Fruit fly (Drosophila melanogaster) whole organism, pupa: Measurements from ENCODE around the gene Rai1.

ENCODE experiments used
- CG10348 ChIP-seq: fragments of 200-800 bp; sonication (Bioruptor generic); IDR thresholded peaks from 2 replicates; pipeline ENCODE4 v1.3.6; 2022; ENCODE audit warnings: missing biosample characterization, missing genetic modification characterization
- CG12605 ChIP-seq: fragments of 200-800 bp; sonication (Bioruptor generic); IDR thresholded peaks from 2 replicates; pipeline ENCODE4 v1.3.6; 2022; ENCODE audit warnings: missing biosample characterization, missing genetic modification characterization
- CG13204 ChIP-seq: fragments of 200-800 bp; sonication (Bioruptor generic); optimal IDR thresholded peaks from 2 replicates; lab custom pipeline; 2018; ENCODE audit warnings: missing biosample characterization, mild to moderate bottlenecking, missing genetic modification characterization, moderate library complexity
- CG14655 ChIP-seq: fragments of 200-800 bp; sonication (Bioruptor generic); optimal IDR thresholded peaks from 3 replicates; lab custom pipeline; 2017; ENCODE audit warnings: mild to moderate bottlenecking, missing biosample characterization, missing genetic modification reagents, missing genetic modification characterization
- CG15710 ChIP-seq: fragments of 200-800 bp; sonication (Bioruptor generic); optimal IDR thresholded peaks from 2 replicates; lab custom pipeline; 2018; ENCODE audit warnings: missing biosample characterization, mild to moderate bottlenecking, missing genetic modification characterization, moderate library complexity
- CG17806 ChIP-seq: fragments of 200-800 bp; sonication (Bioruptor generic); optimal IDR thresholded peaks from 2 replicates; lab custom pipeline; 2018; ENCODE audit warnings: missing biosample characterization, mild to moderate bottlenecking, missing genetic modification characterization, moderate library complexity
- CG32121 ChIP-seq: fragments of 200-800 bp; sonication (Bioruptor generic); IDR thresholded peaks from 2 replicates; pipeline ENCODE4 v1.3.6; 2022; ENCODE audit warnings: missing biosample characterization, missing genetic modification characterization
- CG34367 ChIP-seq: fragments of 200-800 bp; sonication (Bioruptor generic); optimal IDR thresholded peaks from 2 replicates; lab custom pipeline; 2018; ENCODE audit warnings: missing biosample characterization, mild to moderate bottlenecking, missing genetic modification characterization
- CG4496 ChIP-seq: fragments of 200-800 bp; sonication (Bioruptor generic); IDR thresholded peaks from 3 replicates; pipeline ENCODE4 v1.3.6; 2022; ENCODE audit warnings: missing biosample characterization, missing genetic modification characterization
- CG8159 ChIP-seq: fragments of 200-800 bp; sonication (Bioruptor generic); optimal IDR thresholded peaks from 3 replicates; lab custom pipeline; 2018; ENCODE audit warnings: missing biosample characterization, mild to moderate bottlenecking, missing genetic modification characterization, moderate library complexity
- CG8301 ChIP-seq: fragments of 200-800 bp; sonication (Bioruptor generic); optimal IDR thresholded peaks from 2 replicates; lab custom pipeline; 2018; ENCODE audit warnings: missing biosample characterization, mild to moderate bottlenecking, missing genetic modification characterization
- CG9948 ChIP-seq: fragments of 200-800 bp; sonication (Bioruptor generic); optimal IDR thresholded peaks from 2 replicates; lab custom pipeline; 2018; ENCODE audit warnings: missing biosample characterization, mild to moderate bottlenecking, missing genetic modification characterization, moderate library complexity
- D1 ChIP-seq: fragments of 200-800 bp; sonication (Bioruptor generic); optimal IDR thresholded peaks from 2 replicates; lab custom pipeline; 2018; ENCODE audit warnings: missing biosample characterization, mild to moderate bottlenecking, missing genetic modification characterization, moderate library complexity
- EcR ChIP-seq: fragments of 200-800 bp; sonication (Bioruptor generic); optimal IDR thresholded peaks from 3 replicates; lab custom pipeline; 2019; ENCODE audit warnings: missing biosample characterization, missing genetic modification characterization, mild to moderate bottlenecking, moderate library complexity, missing genetic modification reagents
- Ets98B ChIP-seq: fragments of 200-800 bp; sonication (Bioruptor generic); IDR thresholded peaks from 2 replicates; pipeline ENCODE4 v1.3.6; 2022; ENCODE audit warnings: missing biosample characterization, missing genetic modification characterization
- Pif1A ChIP-seq: fragments of 200-800 bp; sonication (Bioruptor generic); optimal IDR thresholded peaks from 3 replicates; lab custom pipeline; 2016; ENCODE audit warnings: missing biosample characterization, missing genetic modification characterization
- Pif1B ChIP-seq: fragments of 200-800 bp; sonication (Bioruptor generic); optimal IDR thresholded peaks from 3 replicates; lab custom pipeline; 2016; ENCODE audit warnings: missing biosample characterization, missing genetic modification characterization
- Snoo ChIP-seq: fragments of 200-800 bp; sonication (Bioruptor generic); optimal IDR thresholded peaks from 3 replicates; lab custom pipeline; 2017; ENCODE audit warnings: missing biosample characterization, mild to moderate bottlenecking, missing genetic modification characterization, inconsistent platforms
- fd96Ca ChIP-seq: fragments of 200-800 bp; sonication (Bioruptor generic); IDR thresholded peaks from 3 replicates; pipeline ENCODE4 v1.3.6; 2022; ENCODE audit warnings: missing biosample characterization, missing genetic modification characterization
- gl ChIP-seq: fragments of 200-800 bp; sonication (Bioruptor generic); optimal IDR thresholded peaks from 2 replicates; lab custom pipeline; 2018; ENCODE audit warnings: missing biosample characterization, mild to moderate bottlenecking, missing genetic modification characterization
- rn ChIP-seq: fragments of 200-800 bp; sonication (Bioruptor generic); IDR thresholded peaks from 2 replicates; pipeline ENCODE4 v1.3.6; 2022; ENCODE audit warnings: missing biosample characterization, missing genetic modification characterization

Gene Rai1

dm6 chrX:16821216-16821615 is 18.1 kb upstream of the Rai1 start:
- TF ChIP-seq CG4496, result peak; percentile 61; the same call in 2 of the 3 replicates
- TF ChIP-seq CG8301 (tag; lab: Kevin White, UChicago), result peak; percentile 29
- peak; percentile 31 for TF ChIP-seq Pif1A (GFP tag; lab: Kevin White, UChicago)
- 0 out of 3 replicates have a peak, but pooled peaks have one; percentile 14 for TF ChIP-seq fd96Ca (GFP tag; lab: Robert Waterston, UW)
- peak; percentile 66 for TF ChIP-seq CG32121 (GFP tag; lab: Robert Waterston, UW)
- TF ChIP-seq CG9948, result no peak
- TF ChIP-seq Snoo (tag; lab: Kevin White, UChicago), result no peak
- peak; percentile 36 for TF ChIP-seq CG14655 (GFP tag; lab: Kevin White, UChicago)
- peak; percentile 4 for TF ChIP-seq CG17806 (tag; lab: Kevin White, UChicago)

- TF ChIP-seq D1 (tag; lab: Kevin White, UChicago) (no peak), Snoo (tag; lab: Kevin White, UChicago) (no peak), CG17806 (tag; lab: Kevin White, UChicago) (no peak), EcR (no peak), CG9948 (no peak), CG32121 (GFP tag; lab: Robert Waterston, UW) (no peak), CG12605 (GFP tag; lab: Robert Waterston, UW) (no peak), CG4496 (no peak), Pif1B (GFP tag; lab: Kevin White, UChicago) (no peak), CG8159 (no peak), CG8301 (tag; lab: Kevin White, UChicago) (no peak), gl (tag; lab: Kevin White, UChicago) (no peak), CG10348 (GFP tag; lab: Robert Waterston, UW) (no peak), CG13204 (no peak), rn (GFP tag; lab: Robert Waterston, UW) (no peak), Ets98B (GFP tag; lab: Robert Waterston, UW) (no peak), fd96Ca (GFP tag; lab: Robert Waterston, UW) (no peak), CG14655 (GFP tag; lab: Kevin White, UChicago) (no peak)
Measured at dm6 chrX:16820665-16821064, 17.5 kb upstream of the Rai1 start.

dm6 chrX:16818186-16818585 is 15.0 kb upstream of the Rai1 start:
- TF ChIP-seq CG10348 (GFP tag; lab: Robert Waterston, UW), result no peak
- no peak for TF ChIP-seq fd96Ca (GFP tag; lab: Robert Waterston, UW)
- no peak for TF ChIP-seq gl (tag; lab: Kevin White, UChicago)
- TF ChIP-seq rn (GFP tag; lab: Robert Waterston, UW), result no peak
- no peak for TF ChIP-seq D1 (tag; lab: Kevin White, UChicago)
- no peak for TF ChIP-seq Snoo (tag; lab: Kevin White, UChicago)
- TF ChIP-seq CG17806 (tag; lab: Kevin White, UChicago), result no peak
- TF ChIP-seq CG4496, result no peak
- no peak for TF ChIP-seq Pif1B (GFP tag; lab: Kevin White, UChicago)
- no peak for TF ChIP-seq Pif1A (GFP tag; lab: Kevin White, UChicago)
- TF ChIP-seq CG34367, result no peak
- no peak for TF ChIP-seq CG15710 (tag; lab: Kevin White, UChicago)
- no peak for TF ChIP-seq CG32121 (GFP tag; lab: Robert Waterston, UW)
- no peak for TF ChIP-seq EcR
- TF ChIP-seq CG13204, result no peak
- no peak for TF ChIP-seq CG12605 (GFP tag; lab: Robert Waterston, UW)
- TF ChIP-seq, all 21 proteins: peak for 0

- TF ChIP-seq CG32121 (GFP tag; lab: Robert Waterston, UW) (no peak), Snoo (tag; lab: Kevin White, UChicago) (no peak), CG4496 (no peak), Pif1B (GFP tag; lab: Kevin White, UChicago) (no peak), D1 (tag; lab: Kevin White, UChicago) (no peak), CG17806 (tag; lab: Kevin White, UChicago) (no peak), CG14655 (GFP tag; lab: Kevin White, UChicago) (no peak), CG8301 (tag; lab: Kevin White, UChicago) (no peak)
- TF ChIP-seq, all 21 proteins: peak for 0
Measured at dm6 chrX:16816500-16816899, 13.4 kb upstream of the Rai1 start.

- no peak for TF ChIP-seq D1 (tag; lab: Kevin White, UChicago)
- TF ChIP-seq gl (tag; lab: Kevin White, UChicago), result no peak
- no peak for TF ChIP-seq rn (GFP tag; lab: Robert Waterston, UW)
- no peak for TF ChIP-seq CG9948
- peak; percentile 45; the same call in 1 of the 2 replicates for TF ChIP-seq CG12605 (GFP tag; lab: Robert Waterston, UW)
- TF ChIP-seq Pif1B (GFP tag; lab: Kevin White, UChicago), result peak; percentile 11
- TF ChIP-seq CG34367, result no peak
- TF ChIP-seq CG4496, result peak; percentile 47; the same call in 2 of the 3 replicates
- TF ChIP-seq Pif1A (GFP tag; lab: Kevin White, UChicago), result no peak
- peak; percentile 19 for TF ChIP-seq CG17806 (tag; lab: Kevin White, UChicago)
- peak; percentile 25 for TF ChIP-seq Snoo (tag; lab: Kevin White, UChicago)
- peak; percentile 62 for TF ChIP-seq CG14655 (GFP tag; lab: Kevin White, UChicago)
- TF ChIP-seq EcR, result no peak
- TF ChIP-seq CG15710 (tag; lab: Kevin White, UChicago), result peak; percentile 18
- TF ChIP-seq CG8301 (tag; lab: Kevin White, UChicago), result peak; percentile 28
- TF ChIP-seq CG8159, result peak; percentile 59
- no peak for TF ChIP-seq fd96Ca (GFP tag; lab: Robert Waterston, UW)
- no peak for TF ChIP-seq CG10348 (GFP tag; lab: Robert Waterston, UW)
- TF ChIP-seq CG32121 (GFP tag; lab: Robert Waterston, UW), result peak; percentile 64; the same call in 1 of the 2 replicates
- TF ChIP-seq CG13204, result peak; percentile 2
- peak; percentile 34 for TF ChIP-seq Ets98B (GFP tag; lab: Robert Waterston, UW)
Measured at dm6 chrX:16815168-16815567, 12.0 kb upstream of the Rai1 start.

- TF ChIP-seq CG32121 (GFP tag; lab: Robert Waterston, UW), result peak; percentile 12; the same call in 1 of the 2 replicates
- no peak for TF ChIP-seq Pif1B (GFP tag; lab: Kevin White, UChicago)
- TF ChIP-seq CG34367, result no peak
- peak; percentile 28 for TF ChIP-seq CG8159
- TF ChIP-seq Ets98B (GFP tag; lab: Robert Waterston, UW), result 0 out of 2 replicates have a peak, but pooled peaks have one; percentile 14
- no peak for TF ChIP-seq D1 (tag; lab: Kevin White, UChicago)
- no peak for TF ChIP-seq CG13204
- TF ChIP-seq CG8301 (tag; lab: Kevin White, UChicago), result peak; percentile 5
- TF ChIP-seq Snoo (tag; lab: Kevin White, UChicago), result no peak
- TF ChIP-seq CG14655 (GFP tag; lab: Kevin White, UChicago), result peak; percentile 11
- TF ChIP-seq CG17806 (tag; lab: Kevin White, UChicago), result peak; percentile 11
Measured at dm6 chrX:16814351-16814750, 11.2 kb upstream of the Rai1 start.
